Worm (Caenorhabditis elegans): ENCODE results near the gene tbc-1.

The tbc-1 gene

DNA sequence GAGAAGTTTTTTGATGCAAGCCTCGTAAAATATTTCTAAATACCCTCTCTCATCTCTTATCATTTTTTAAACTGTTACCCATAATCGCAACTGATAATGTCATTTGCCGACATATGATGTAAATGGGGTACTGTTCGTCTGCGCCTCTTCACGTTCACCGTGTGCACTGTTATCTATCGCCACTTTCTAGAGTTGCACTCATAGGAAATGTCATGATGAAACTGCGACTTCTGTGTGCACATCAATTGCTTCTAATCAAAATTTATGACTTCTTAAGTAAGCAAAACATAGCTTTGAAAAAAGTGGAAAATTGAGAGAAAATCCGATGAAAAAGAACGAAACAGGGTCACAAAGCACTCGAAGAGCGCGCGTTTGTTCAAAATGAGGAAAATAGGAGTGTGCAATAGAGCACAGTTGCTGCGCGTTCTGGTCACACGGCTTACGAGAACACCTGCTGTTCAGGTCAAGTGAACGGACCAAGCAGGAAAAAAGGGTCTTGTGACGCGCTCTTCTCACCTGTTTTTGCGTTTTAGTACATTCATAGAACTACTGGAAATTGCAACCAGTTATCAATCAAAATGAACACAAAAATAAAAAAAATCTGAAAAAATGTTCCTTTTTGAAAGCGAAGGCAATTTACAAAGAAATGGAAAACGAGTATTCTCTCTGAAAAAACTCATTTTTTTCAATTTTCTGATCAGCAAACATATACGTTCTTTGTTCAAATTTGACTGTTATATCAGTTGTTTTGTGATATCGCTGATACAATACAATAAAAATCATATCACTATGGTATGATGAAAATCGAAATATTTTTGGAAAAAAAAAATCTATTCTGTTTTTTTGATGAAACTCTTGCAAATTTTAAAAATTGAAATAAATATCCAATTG is 23.8 kb upstream of the tbc-1 start (continued):
- TF ChIP-seq lin-35 (GFP tag; optimal IDR thresholded peaks at IDR 0.05): no peak
- TF ChIP-seq rpc-1 (optimal IDR thresholded peaks at IDR 0.05): no peak
- TF ChIP-seq rpc-1 (tag; optimal IDR thresholded peaks at IDR 0.05): no peak
- TF ChIP-seq aptf-3 (GFP tag; IDR thresholded peaks at IDR 0.05): no peak
- peak; percentile 36 for TF ChIP-seq ceh-27 (GFP tag; optimal IDR thresholded peaks at IDR 0.05)
- TF ChIP-seq madf-10 (tag; optimal IDR thresholded peaks at IDR 0.05): no peak
- TF ChIP-seq egl-44 (GFP tag; IDR thresholded peaks at IDR 0.05): no peak
- TF ChIP-seq rec-8 (tag; optimal IDR thresholded peaks at IDR 0.05): no peak
- no peak for TF ChIP-seq nhr-90 (tag; optimal IDR thresholded peaks at IDR 0.05)
- no peak for TF ChIP-seq bed-1 (GFP tag; IDR thresholded peaks at IDR 0.05)
- no peak for TF ChIP-seq dpl-1 (GFP tag; optimal IDR thresholded peaks at IDR 0.05)
- no peak for TF ChIP-seq Y53F4B.3 (GFP tag; IDR thresholded peaks at IDR 0.05)
- no peak for TF ChIP-seq repo-1 (tag; optimal IDR thresholded peaks at IDR 0.05)
- no peak for TF ChIP-seq F55B11.4 (tag; optimal IDR thresholded peaks at IDR 0.05; ENCODE audit: borderline replicate concordance, insufficient read depth)
- TF ChIP-seq lin-26 (GFP tag; IDR thresholded peaks at IDR 0.05): no peak
- TF ChIP-seq unc-130 (GFP tag; optimal IDR thresholded peaks at IDR 0.05): no peak
- 0 out of 2 replicates have a peak, but pooled peaks have one; percentile 16 for TF ChIP-seq K11D2.4 (GFP tag; IDR thresholded peaks at IDR 0.05)
- no peak for TF ChIP-seq fkh-3 (tag; optimal IDR thresholded peaks at IDR 0.05)
- TF ChIP-seq madf-3 (GFP tag; IDR thresholded peaks at IDR 0.05): no peak
- no peak for TF ChIP-seq ccch-3 (GFP tag; optimal IDR thresholded peaks at IDR 0.05)
- TF ChIP-seq ceh-100 (GFP tag; IDR thresholded peaks at IDR 0.05): no peak
- no peak for TF ChIP-seq ztf-18 (tag; optimal IDR thresholded peaks at IDR 0.05)
- TF ChIP-seq die-1 (tag; optimal IDR thresholded peaks at IDR 0.05): no peak
- TF ChIP-seq pbrm-1 (GFP tag; IDR thresholded peaks at IDR 0.05): no peak
- no peak for TF ChIP-seq nhr-27 (tag; optimal IDR thresholded peaks at IDR 0.05)
- no peak for TF ChIP-seq hlh-12 (tag; optimal IDR thresholded peaks at IDR 0.05)
- no peak for TF ChIP-seq tbx-9 (tag; optimal IDR thresholded peaks at IDR 0.05; ENCODE audit: borderline replicate concordance)
- no peak for TF ChIP-seq attf-6 (GFP tag; IDR thresholded peaks at IDR 0.05)
- TF ChIP-seq nfyb-1 (GFP tag; IDR thresholded peaks at IDR 0.05): 0 out of 2 replicates have a peak, but pooled peaks have one; percentile 35
- peak; percentile 75 for TF ChIP-seq mcd-1 (GFP tag; IDR thresholded peaks at IDR 0.05)
- TF ChIP-seq mel-28 (tag; optimal IDR thresholded peaks at IDR 0.05; ENCODE audit: borderline replicate concordance): no peak
- TF ChIP-seq Y95B8A.8 (GFP tag; IDR thresholded peaks at IDR 0.05): no peak
- TF ChIP-seq snpc-1.1 (tag; optimal IDR thresholded peaks at IDR 0.05; ENCODE audit: insufficient read depth): no peak
- no peak for TF ChIP-seq K12H6.12 (tag; optimal IDR thresholded peaks at IDR 0.05)
- peak; percentile 31 for TF ChIP-seq sptf-2 (GFP tag; optimal IDR thresholded peaks at IDR 0.05)
- no peak for TF ChIP-seq zim-3 (tag; optimal IDR thresholded peaks at IDR 0.05)
- TF ChIP-seq snpc-3.4 (tag; optimal IDR thresholded peaks at IDR 0.05): no peak
- no peak for TF ChIP-seq cebp-1 (GFP tag; IDR thresholded peaks at IDR 0.05)
- TF ChIP-seq cebp-1 (tag; optimal IDR thresholded peaks at IDR 0.05): peak; percentile 59
- no peak for TF ChIP-seq ceh-40 (GFP tag; IDR thresholded peaks at IDR 0.05)
- peak; percentile 47 to 51 for TF ChIP-seq let-607 (tag; optimal IDR thresholded peaks at IDR 0.05)
- TF ChIP-seq ztf-22 (GFP tag; optimal IDR thresholded peaks at IDR 0.05): peak; percentile 49
- TF ChIP-seq somi-1 (GFP tag; optimal IDR thresholded peaks at IDR 0.05): peak; percentile 12
- TF ChIP-seq hrde-1 (tag; optimal IDR thresholded peaks at IDR 0.05; ENCODE audit: borderline replicate concordance): no peak
- no peak for TF ChIP-seq ceh-58 (GFP tag; IDR thresholded peaks at IDR 0.05)
- TF ChIP-seq Y67H2A.10 (GFP tag; conservative IDR thresholded peaks at IDR 0.05): no peak
- TF ChIP-seq lsl-1 (GFP tag; optimal IDR thresholded peaks at IDR 0.05): no peak
